Worm (Caenorhabditis elegans): Measurements from ENCODE around the gene cgt-2.

DNA sequence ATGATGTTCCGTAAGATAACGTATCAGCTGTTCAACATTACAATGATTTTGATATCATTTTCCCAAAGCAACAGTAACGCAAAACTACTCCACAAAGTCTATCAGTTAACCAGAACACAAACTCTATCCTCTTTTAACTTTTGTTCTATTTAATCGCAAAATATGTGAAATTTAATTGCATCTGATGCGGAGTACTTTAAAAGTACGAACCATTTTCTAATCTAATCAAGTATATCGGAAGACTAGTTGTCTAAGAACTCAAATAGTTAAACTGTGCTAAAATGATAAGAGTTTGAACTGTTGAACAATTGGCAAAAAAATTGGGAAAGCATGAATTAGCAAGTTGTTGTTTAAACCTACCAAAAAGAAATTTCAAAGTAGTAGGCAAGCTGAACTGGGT, 13.5 kb upstream of the cgt-2 start:
- TF ChIP-seq elt-3 (tag; optimal IDR thresholded peaks at IDR 0.05) (no peak), tbx-2 (tag; optimal IDR thresholded peaks at IDR 0.05) (no peak), nhr-77 (tag; optimal IDR thresholded peaks at IDR 0.05) (no peak), egl-27 (tag; optimal IDR thresholded peaks at IDR 0.05) (no peak), unc-39 (tag; optimal IDR thresholded peaks at IDR 0.05) (no peak), nhr-237 (tag; optimal IDR thresholded peaks at IDR 0.05) (no peak), ZK546.5 (tag; optimal IDR thresholded peaks at IDR 0.05) (no peak)

Measured in whole organism, L3 larva.